4 fruit fly cellular contexts compared by ENCODE assay signal in the genomic region with DNA sequence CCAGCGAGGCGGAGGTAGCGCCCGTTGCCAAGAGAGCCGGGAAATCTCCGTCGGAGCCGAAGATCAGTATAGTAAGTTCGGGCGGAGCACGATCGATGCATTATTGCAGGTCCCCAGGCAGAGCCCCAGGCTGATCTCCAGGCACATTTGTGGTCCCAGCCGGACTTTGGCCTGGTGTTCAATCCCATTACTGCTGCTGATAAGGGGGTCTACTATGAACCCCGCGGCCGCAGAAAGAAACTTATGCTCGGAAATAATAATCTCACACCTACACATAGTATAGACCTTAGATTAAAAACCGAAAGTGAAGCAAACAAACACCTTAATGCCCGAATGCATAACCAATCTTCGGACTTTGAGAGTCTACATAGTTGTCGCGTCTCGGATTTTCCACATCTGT.
A peak's percentile ranks its signal among the peaks of the same experiment; 100 is the strongest.
TF ChIP-seq lines count a peak whose summit lies in the region.

No protein-coding gene starts in this region.

- no peak for TF ChIP-seq CTCF in whole organism, embryonic (GFP tag; optimal IDR thresholded peaks at IDR 0.05; lab: Kevin White, UChicago)

TF ChIP-seq in whole organism, embryonic, 481 proteins besides CTCF, POLR2A, EP300 and RAD21:
- TF ChIP-seq Drgx (GFP tag; IDR thresholded peaks at IDR 0.05; lab: Robert Waterston, UW) (peak; percentile 42; the same call in 1 of the 2 replicates), sug (tag; optimal IDR thresholded peaks at IDR 0.05; lab: Kevin White, UChicago) (peak; percentile 71), Pdp1 (GFP tag; optimal IDR thresholded peaks at IDR 0.05; lab: Kevin White, UChicago) (peak in 1 of 2 experiments; percentile 48), chinmo (GFP tag; IDR thresholded peaks at IDR 0.05; lab: Robert Waterston, UW; ENCODE audit: partially characterized antibody) (peak; percentile 74; the same call in 1 of the 4 replicates), exex (tag; optimal IDR thresholded peaks at IDR 0.05; lab: Kevin White, UChicago) (peak; percentile 21), CG34376 (GFP tag; optimal IDR thresholded peaks at IDR 0.05; lab: Kevin White, UChicago) (peak; percentile 62), CG14710 (tag; optimal IDR thresholded peaks at IDR 0.05; lab: Kevin White, UChicago) (no peak), CG10267 (tag; optimal IDR thresholded peaks at IDR 0.05; lab: Kevin White, UChicago) (no peak), Rfx (GFP tag; IDR thresholded peaks at IDR 0.05; lab: Robert Waterston, UW) (no peak), Deaf1 (tag; optimal IDR thresholded peaks at IDR 0.05; lab: Kevin White, UChicago) (peak; percentile 71), nom (GFP tag; optimal IDR thresholded peaks at IDR 0.05; lab: Kevin White, UChicago) (peak; percentile 88)

TF ChIP-seq in whole organism, prepupa, 60 proteins besides CTCF, POLR2A, EP300 and RAD21 (continues in another document):
- TF ChIP-seq dac (GFP tag; optimal IDR thresholded peaks at IDR 0.05; lab: Kevin White, UChicago) = no peak
- no peak for TF ChIP-seq CG8119 (GFP tag; IDR thresholded peaks at IDR 0.05; lab: Robert Waterston, UW)
- peak; percentile 33 for TF ChIP-seq CG9139 (GFP tag; optimal IDR thresholded peaks at IDR 0.05; lab: Kevin White, UChicago)
- TF ChIP-seq Smox (GFP tag; optimal IDR thresholded peaks at IDR 0.05; lab: Kevin White, UChicago) = no peak
- peak; percentile 98 for TF ChIP-seq svp (GFP tag; lab: Kevin White, UChicago)
- TF ChIP-seq CG6163 (GFP tag; IDR thresholded peaks at IDR 0.05; lab: Robert Waterston, UW) = no peak
- no peak for TF ChIP-seq Hr39 (GFP tag; optimal IDR thresholded peaks at IDR 0.05; lab: Kevin White, UChicago)
- TF ChIP-seq topi (GFP tag; optimal IDR thresholded peaks at IDR 0.05; lab: Kevin White, UChicago) = no peak
- TF ChIP-seq esn (GFP tag; optimal IDR thresholded peaks at IDR 0.05; lab: Kevin White, UChicago) = no peak
- no peak for TF ChIP-seq CG10631 (GFP tag; optimal IDR thresholded peaks at IDR 0.05; lab: Kevin White, UChicago)
- peak; percentile 13 for TF ChIP-seq CG6854 (GFP tag; optimal IDR thresholded peaks at IDR 0.05; lab: Kevin White, UChicago)
- TF ChIP-seq CG11294 (GFP tag; IDR thresholded peaks at IDR 0.05; lab: Robert Waterston, UW) = no peak
- TF ChIP-seq CG1621 (tag; optimal IDR thresholded peaks at IDR 0.05; lab: Kevin White, UChicago) = peak; percentile 19
- TF ChIP-seq eg (GFP tag; IDR thresholded peaks at IDR 0.05; lab: Robert Waterston, UW) = no peak
- TF ChIP-seq salr (GFP tag; optimal IDR thresholded peaks at IDR 0.05; lab: Kevin White, UChicago) = no peak
- no peak for TF ChIP-seq vri (GFP tag; optimal IDR thresholded peaks at IDR 0.05; lab: Kevin White, UChicago)
- TF ChIP-seq spab (GFP tag; optimal IDR thresholded peaks at IDR 0.05; lab: Kevin White, UChicago) = peak; percentile 12
- no peak for TF ChIP-seq Hr4 (GFP tag; optimal IDR thresholded peaks at IDR 0.05; lab: Kevin White, UChicago)
- no peak for TF ChIP-seq achi (GFP tag; optimal IDR thresholded peaks at IDR 0.05; lab: Kevin White, UChicago)
- no peak for TF ChIP-seq cyc (GFP tag; optimal IDR thresholded peaks at IDR 0.05; lab: Kevin White, UChicago)
- peak; percentile 67 for TF ChIP-seq CG6808 (GFP tag; optimal IDR thresholded peaks at IDR 0.05; lab: Kevin White, UChicago)
- no peak for TF ChIP-seq CG32006 (GFP tag; optimal IDR thresholded peaks at IDR 0.05; lab: Kevin White, UChicago)
- 0 out of 2 replicates have a peak, but pooled peaks have one; percentile 16 for TF ChIP-seq CG15336 (GFP tag; IDR thresholded peaks at IDR 0.05; lab: Robert Waterston, UW)
- TF ChIP-seq pdm3 (GFP tag; optimal IDR thresholded peaks at IDR 0.05; lab: Kevin White, UChicago) = no peak
- TF ChIP-seq CG3032 (tag; optimal IDR thresholded peaks at IDR 0.05; lab: Kevin White, UChicago) = no peak
- no peak for TF ChIP-seq fkh (GFP tag; optimal IDR thresholded peaks at IDR 0.05; lab: Kevin White, UChicago)
- TF ChIP-seq Eip75B (GFP tag; optimal IDR thresholded peaks at IDR 0.05; lab: Kevin White, UChicago) = no peak

TF ChIP-seq in whole organism, pupa, 21 proteins besides CTCF, POLR2A, EP300 and RAD21:
- TF ChIP-seq Pif1B (GFP tag; optimal IDR thresholded peaks at IDR 0.05; lab: Kevin White, UChicago) (no peak), D1 (tag; optimal IDR thresholded peaks at IDR 0.05; lab: Kevin White, UChicago) (no peak), CG12605 (GFP tag; IDR thresholded peaks at IDR 0.05; lab: Robert Waterston, UW) (peak; percentile 55), CG34367 (tag; optimal IDR thresholded peaks at IDR 0.05; lab: Kevin White, UChicago) (no peak), CG13204 (GFP tag; optimal IDR thresholded peaks at IDR 0.05; lab: Kevin White, UChicago) (peak; percentile 1), CG14655 (GFP tag; optimal IDR thresholded peaks at IDR 0.05; lab: Kevin White, UChicago) (no peak), CG4496 (GFP tag; IDR thresholded peaks at IDR 0.05; lab: Robert Waterston, UW) (peak; percentile 52; the same call in 2 of the 3 replicates), gl (tag; optimal IDR thresholded peaks at IDR 0.05; lab: Kevin White, UChicago) (peak; percentile 64), CG8301 (tag; optimal IDR thresholded peaks at IDR 0.05; lab: Kevin White, UChicago) (no peak), CG32121 (GFP tag; IDR thresholded peaks at IDR 0.05; lab: Robert Waterston, UW) (peak; percentile 5; the same call in 1 of the 2 replicates), CG8159 (tag; optimal IDR thresholded peaks at IDR 0.05; lab: Kevin White, UChicago) (no peak), fd96Ca (GFP tag; IDR thresholded peaks at IDR 0.05; lab: Robert Waterston, UW) (0 out of 3 replicates have a peak, but pooled peaks have one; percentile 6)

TF ChIP-seq in whole organism, wandering third instar larva, 38 proteins besides CTCF, POLR2A, EP300 and RAD21:
- TF ChIP-seq ey (GFP tag; optimal IDR thresholded peaks at IDR 0.05; lab: Kevin White, UChicago) (no peak), foxo (GFP tag; optimal IDR thresholded peaks at IDR 0.05; lab: Kevin White, UChicago) (no peak), Rel (GFP tag; optimal IDR thresholded peaks at IDR 0.05; lab: Kevin White, UChicago) (no peak), Rel (tag; optimal IDR thresholded peaks at IDR 0.05; lab: Kevin White, UChicago) (peak; percentile 14), Hr83 (GFP tag; optimal IDR thresholded peaks at IDR 0.05; lab: Kevin White, UChicago; ENCODE audit: poor library complexity, severe bottlenecking) (no peak), psq (GFP tag; optimal IDR thresholded peaks at IDR 0.05; lab: Kevin White, UChicago) (no peak), Hnf4 (GFP tag; optimal IDR thresholded peaks at IDR 0.05; lab: Kevin White, UChicago) (peak; percentile 10), GATAd (GFP tag; optimal IDR thresholded peaks at IDR 0.05; lab: Kevin White, UChicago) (no peak)

Comparison
In these comparisons a context has a peak if more than half of its experiments do, and no peak if none do; other contexts are left out.
1. Of the 7 proteins assayed by ChIP-seq in both whole organism, embryonic and whole organism, prepupa: peak only in whole organism, embryonic: none; only in whole organism, prepupa: CG16779 and CG6854; in both: none; in neither: 5.